Fruit fly (Drosophila melanogaster) whole organism, embryonic: ENCODE measurements around the gene CG31268.

ENCODE experiments used
- Bgb ChIP-seq: fragments of 200-800 bp; sonication (Bioruptor generic); IDR thresholded peaks from 2 replicates; pipeline ENCODE4 v1.3.6; 2022; ENCODE audit warnings: missing biosample characterization, missing genetic modification characterization; ENCODE audit not compliant: partially characterized antibody
- CG10959 ChIP-seq: fragments of 200-800 bp; sonication (Bioruptor generic); IDR thresholded peaks from 2 replicates; pipeline ENCODE4 v1.3.6; 2022; ENCODE audit warnings: missing biosample characterization, missing genetic modification characterization
- CG12071 ChIP-seq: fragments of 200-800 bp; sonication (Bioruptor generic); optimal IDR thresholded peaks from 3 replicates; lab custom pipeline; 2018; ENCODE audit warnings: missing biosample characterization, mild to moderate bottlenecking, missing genetic modification characterization
- CG12659 ChIP-seq: fragments of 200-800 bp; sonication (Bioruptor generic); optimal IDR thresholded peaks from 3 replicates; lab custom pipeline; 2017; ENCODE audit warnings: mild to moderate bottlenecking, missing biosample characterization, missing genetic modification reagents, missing genetic modification characterization
- CG13894 ChIP-seq: fragments of 200-800 bp; sonication (Bioruptor generic); optimal IDR thresholded peaks from 3 replicates; lab custom pipeline; 2018; ENCODE audit warnings: missing biosample characterization, mild to moderate bottlenecking, missing genetic modification characterization, moderate library complexity
- CG14014 ChIP-seq: fragments of 200-800 bp; sonication (Bioruptor generic); IDR thresholded peaks from 2 replicates; pipeline ENCODE4 v1.3.6; 2022; ENCODE audit warnings: missing biosample characterization, missing genetic modification characterization
- CG14860 ChIP-seq: fragments of 200-800 bp; sonication (Bioruptor generic); IDR thresholded peaks from 3 replicates; pipeline ENCODE4 v1.3.6; 2022; ENCODE audit warnings: missing biosample characterization, missing genetic modification characterization; ENCODE audit not compliant: partially characterized antibody
- CG15601 ChIP-seq: fragments of 200-800 bp; sonication (Bioruptor generic); optimal IDR thresholded peaks from 3 replicates; lab custom pipeline; 2019; ENCODE audit warnings: missing biosample characterization, mild to moderate bottlenecking, missing genetic modification characterization, moderate library complexity
- CG30020 ChIP-seq: fragments of 200-800 bp; optimal IDR thresholded peaks from 2 replicates; lab custom pipeline; 2019; ENCODE audit warnings: missing biosample characterization, mild to moderate bottlenecking, missing genetic modification characterization, moderate library complexity
- CG32532 ChIP-seq: fragments of 200-800 bp; sonication (Bioruptor generic); IDR thresholded peaks from 2 replicates; pipeline ENCODE4 v1.3.6; 2022; ENCODE audit warnings: missing biosample characterization, missing genetic modification characterization
- CG32767 ChIP-seq: fragments of 200-800 bp; sonication (Bioruptor generic); IDR thresholded peaks from 2 replicates; pipeline ENCODE4 v1.3.6; 2022; ENCODE audit warnings: missing biosample characterization, missing genetic modification characterization
- CG34224 ChIP-seq: fragments of 200-800 bp; sonication (Bioruptor generic); IDR thresholded peaks from 3 replicates; pipeline ENCODE4 v1.3.6; 2022; ENCODE audit warnings: missing biosample characterization, missing genetic modification characterization; ENCODE audit not compliant: partially characterized antibody
- CG34422 ChIP-seq: fragments of 200-800 bp; sonication (Bioruptor generic); IDR thresholded peaks from 3 replicates; pipeline ENCODE4 v1.3.6; 2022; ENCODE audit warnings: missing biosample characterization, missing genetic modification characterization
- CG42726 ChIP-seq: fragments of 200-800 bp; sonication (Bioruptor generic); IDR thresholded peaks from 2 replicates; pipeline ENCODE4 v1.3.6; 2022; ENCODE audit warnings: missing biosample characterization, missing genetic modification characterization; ENCODE audit not compliant: partially characterized antibody
- CG4617 ChIP-seq: fragments of 200-800 bp; sonication (Bioruptor generic); optimal IDR thresholded peaks from 3 replicates; lab custom pipeline; 2016; ENCODE audit warnings: missing biosample characterization, missing genetic modification characterization, borderline replicate concordance
- CG6689 ChIP-seq: fragments of 200-800 bp; sonication (Bioruptor generic); IDR thresholded peaks from 2 replicates; pipeline ENCODE4 v1.3.6; 2022; ENCODE audit warnings: missing biosample characterization, missing genetic modification characterization
- CG6791 ChIP-seq: fragments of 200-800 bp; sonication (Bioruptor generic); IDR thresholded peaks from 3 replicates; pipeline ENCODE4 v1.3.6; 2022; ENCODE audit warnings: missing biosample characterization, missing genetic modification characterization; ENCODE audit not compliant: partially characterized antibody
- CG7839 ChIP-seq: fragments of 200-800 bp; sonication (Bioruptor generic); optimal IDR thresholded peaks from 3 replicates; lab custom pipeline; 2018; ENCODE audit warnings: missing biosample characterization, mild to moderate bottlenecking, missing genetic modification characterization, moderate library complexity
- CTCF ChIP-seq: fragments of 200-800 bp; sonication (Bioruptor generic); optimal IDR thresholded peaks from 2 replicates; lab custom pipeline; 2017; ENCODE audit warnings: missing biosample characterization, mild to moderate bottlenecking, missing genetic modification characterization, moderate library complexity
- D19B ChIP-seq: fragments of 200-800 bp; sonication (Bioruptor generic); optimal IDR thresholded peaks from 2 replicates; lab custom pipeline; 2017; ENCODE audit warnings: missing biosample characterization, mild to moderate bottlenecking, missing genetic modification characterization
- Doc2 ChIP-seq: fragments of 200-800 bp; sonication (Bioruptor generic); IDR thresholded peaks from 2 replicates; pipeline ENCODE4 v1.3.6; 2022; ENCODE audit warnings: missing biosample characterization, missing genetic modification characterization
- Gug ChIP-seq: fragments of 200-800 bp; sonication (Bioruptor generic); IDR thresholded peaks from 4 replicates; pipeline ENCODE4 v1.3.6; 2022; ENCODE audit warnings: missing biosample characterization, missing genetic modification characterization
- Lhr ChIP-seq: fragments of 200-800 bp; sonication (Bioruptor generic); optimal IDR thresholded peaks from 3 replicates; lab custom pipeline; 2017; ENCODE audit warnings: mild to moderate bottlenecking, missing biosample characterization, missing genetic modification reagents, missing genetic modification characterization
- MTF-1 ChIP-seq: fragments of 200-800 bp; sonication (Bioruptor generic); optimal IDR thresholded peaks from 2 replicates; lab custom pipeline; 2018; ENCODE audit warnings: missing biosample characterization, mild to moderate bottlenecking, missing genetic modification characterization, borderline replicate concordance
- Meics ChIP-seq: fragments of 200-800 bp; sonication (Bioruptor generic); optimal IDR thresholded peaks from 2 replicates; lab custom pipeline; 2017; ENCODE audit warnings: missing biosample characterization, mild to moderate bottlenecking, missing genetic modification characterization
- NK7.1 ChIP-seq: fragments of 200-800 bp; sonication (Bioruptor generic); optimal IDR thresholded peaks from 3 replicates; lab custom pipeline; 2016; ENCODE audit warnings: missing biosample characterization, missing genetic modification characterization
- PHDP ChIP-seq: fragments of 200-800 bp; sonication (Bioruptor generic); optimal IDR thresholded peaks from 3 replicates; lab custom pipeline; 2018; ENCODE audit warnings: missing biosample characterization, mild to moderate bottlenecking, missing genetic modification characterization, moderate library complexity
- Ravus ChIP-seq: fragments of 200-800 bp; sonication (Bioruptor generic); IDR thresholded peaks from 2 replicates; pipeline ENCODE4 v1.3.6; 2022; ENCODE audit warnings: missing biosample characterization, missing genetic modification characterization
- Rfx ChIP-seq: fragments of 200-800 bp; sonication (Bioruptor generic); IDR thresholded peaks from 2 replicates; pipeline ENCODE4 v1.3.6; 2022; ENCODE audit warnings: missing biosample characterization, missing genetic modification characterization
- Spps ChIP-seq: fragments of 200-800 bp; sonication (Bioruptor generic); optimal IDR thresholded peaks from 2 replicates; lab custom pipeline; 2018; ENCODE audit warnings: missing biosample characterization, mild to moderate bottlenecking, missing genetic modification characterization
- Vsx1 ChIP-seq: fragments of 200-800 bp; sonication (Bioruptor generic); optimal IDR thresholded peaks from 2 replicates; lab custom pipeline; 2017; ENCODE audit warnings: missing biosample characterization, mild to moderate bottlenecking, missing genetic modification characterization, missing genetic modification reagents
- aop ChIP-seq: fragments of 200-800 bp; sonication (Bioruptor generic); IDR thresholded peaks from 2 replicates; pipeline ENCODE4 v1.3.6; 2022; ENCODE audit warnings: missing biosample characterization, missing genetic modification characterization
- cas ChIP-seq: fragments of 200-800 bp; sonication (Bioruptor generic); IDR thresholded peaks from 2 replicates; pipeline ENCODE4 v1.3.6; 2022; ENCODE audit warnings: missing biosample characterization, missing genetic modification characterization
- cg ChIP-seq: fragments of 200-800 bp; sonication (Bioruptor generic); optimal IDR thresholded peaks from 3 replicates; lab custom pipeline; 2019; ENCODE audit warnings: missing biosample characterization, mild to moderate bottlenecking, missing genetic modification characterization, moderate library complexity
- corto ChIP-seq: fragments of 200-800 bp; sonication (Bioruptor generic); optimal IDR thresholded peaks from 2 replicates; lab custom pipeline; 2016; ENCODE audit warnings: missing biosample characterization, mild to moderate bottlenecking, missing genetic modification characterization, moderate library complexity
- cwo ChIP-seq: fragments of 200-800 bp; sonication (Bioruptor generic); optimal IDR thresholded peaks from 3 replicates; lab custom pipeline; 2017; ENCODE audit warnings: missing biosample characterization, missing genetic modification characterization, mild to moderate bottlenecking, moderate library complexity, missing genetic modification reagents
- fru ChIP-seq: fragments of >200 bp; optimal IDR thresholded peaks from 2 replicates; lab custom pipeline; 2017
- hth ChIP-seq: fragments of >200 bp; optimal IDR thresholded peaks from 2 replicates; lab custom pipeline; 2017; ENCODE audit warnings: inconsistent platforms
- jing ChIP-seq: fragments of 200-800 bp; sonication (Bioruptor generic); optimal IDR thresholded peaks from 2 replicates; lab custom pipeline; 2018; ENCODE audit warnings: missing biosample characterization, mild to moderate bottlenecking, missing genetic modification characterization
- lilli ChIP-seq: fragments of 200-800 bp; sonication (Bioruptor generic); optimal IDR thresholded peaks from 3 replicates; lab custom pipeline; 2016; ENCODE audit warnings: missing biosample characterization, missing genetic modification characterization
- luna ChIP-seq: fragments of 200-800 bp; sonication (Bioruptor generic); optimal IDR thresholded peaks from 2 replicates; lab custom pipeline; 2016; ENCODE audit warnings: missing biosample characterization, missing genetic modification characterization
- maf-S ChIP-seq: fragments of 200-800 bp; sonication (Bioruptor generic); optimal IDR thresholded peaks from 2 replicates; lab custom pipeline; 2016; ENCODE audit warnings: missing biosample characterization, missing genetic modification characterization
- shn ChIP-seq: fragments of 200-800 bp; sonication (Bioruptor generic); optimal IDR thresholded peaks from 3 replicates; lab custom pipeline; 2016; ENCODE audit warnings: missing biosample characterization, missing genetic modification characterization
- tap ChIP-seq: fragments of 200-800 bp; optimal IDR thresholded peaks from 3 replicates; lab custom pipeline; 2019; ENCODE audit warnings: missing biosample characterization, mild to moderate bottlenecking, missing genetic modification characterization, moderate library complexity
- tll ChIP-seq, 2 experiments: fragments of 200-800 bp in 1 of 2; fragments of >200 bp in 1 of 2; sonication (Bioruptor generic) in 1 of 2; optimal IDR thresholded peaks; 2 replicates each; lab custom pipeline; 2017 to 2019; ENCODE audit warnings: missing biosample characterization in 2 of 2, missing genetic modification characterization in 2 of 2, mild to moderate bottlenecking in 1 of 2, moderate library complexity in 1 of 2
- toy ChIP-seq: fragments of 200-800 bp; sonication (Bioruptor generic); IDR thresholded peaks from 2 replicates; pipeline ENCODE4 v1.3.6; 2022; ENCODE audit warnings: missing biosample characterization, missing genetic modification characterization
- unc-4 ChIP-seq: fragments of 200-800 bp; sonication (Bioruptor generic); IDR thresholded peaks from 2 replicates; pipeline ENCODE4 v1.3.6; 2022; ENCODE audit warnings: missing biosample characterization, missing genetic modification characterization; ENCODE audit not compliant: partially characterized antibody
- usp ChIP-seq: fragments of >200 bp; optimal IDR thresholded peaks from 2 replicates; lab custom pipeline; 2017; ENCODE audit warnings: missing biosample characterization, missing genetic modification characterization
- zfh1 ChIP-seq: fragments of 200-800 bp; sonication (Bioruptor generic); IDR thresholded peaks from 3 replicates; pipeline ENCODE4 v1.3.6; 2022; ENCODE audit warnings: missing biosample characterization, missing genetic modification characterization

CG31268 gene

dm6 chr3R:17065018-17065784 lies 33.6 kb downstream of the CG31268 start (continued):
- peak; percentile 97 for TF ChIP-seq lilli (GFP tag; lab: Kevin White, UChicago)
- no peak for TF ChIP-seq CG6791 (GFP tag; lab: Robert Waterston, UW)
- peak; percentile 94 for TF ChIP-seq CG15601 (tag; lab: Kevin White, UChicago)
- peak; percentile 83 for TF ChIP-seq luna (GFP tag; lab: Kevin White, UChicago)
- peak; percentile 96 for TF ChIP-seq corto
- TF ChIP-seq Gug (GFP tag; lab: Robert Waterston, UW) = peak; percentile 76
- peak; percentile 72 for TF ChIP-seq CG14014 (GFP tag; lab: Robert Waterston, UW)
- TF ChIP-seq PHDP = peak; percentile 97
- TF ChIP-seq Spps = peak; percentile 77
- no peak for TF ChIP-seq CG14860
- peak; percentile 91 for TF ChIP-seq Rfx (GFP tag; lab: Robert Waterston, UW)
- TF ChIP-seq tap (tag; lab: Kevin White, UChicago) = peak; percentile 94
- TF ChIP-seq CG32532 = peak; percentile 87
- TF ChIP-seq zfh1 (GFP tag; lab: Robert Waterston, UW) = peak; percentile 84
- TF ChIP-seq Bgb (GFP tag; lab: Robert Waterston, UW) = peak; percentile 56; the same call in 1 of the 2 replicates
- TF ChIP-seq CG4617 (GFP tag; lab: Kevin White, UChicago) = peak; percentile 68
- TF ChIP-seq CG13894 (tag; lab: Kevin White, UChicago) = peak; percentile 78
- TF ChIP-seq aop (GFP tag; lab: Robert Waterston, UW) = no peak
- peak; percentile 89 for TF ChIP-seq CG12071 (GFP tag; lab: Kevin White, UChicago)
- TF ChIP-seq CG34422 (GFP tag; lab: Robert Waterston, UW) = peak; percentile 89
- peak; percentile 95 for TF ChIP-seq CG12659 (GFP tag; lab: Kevin White, UChicago)
- peak; percentile 81 for TF ChIP-seq CG32767 (GFP tag; lab: Robert Waterston, UW)
- TF ChIP-seq fru (lab: Kevin White, UChicago) = no peak
- peak; percentile 86 for TF ChIP-seq shn (GFP tag; lab: Kevin White, UChicago)
- no peak for TF ChIP-seq tll (GFP tag; optimal IDR thresholded peaks at IDR 0.05; lab: Kevin White, UChicago)
- TF ChIP-seq cas (GFP tag; lab: Robert Waterston, UW) = peak; percentile 55; the same call in 1 of the 2 replicates
- peak; percentile 94 for TF ChIP-seq Meics (GFP tag; lab: Kevin White, UChicago)
- peak; percentile 89 for TF ChIP-seq maf-S (GFP tag; lab: Kevin White, UChicago)
- peak; percentile 93 for TF ChIP-seq cwo (GFP tag; lab: Kevin White, UChicago)
- TF ChIP-seq CG30020 (tag; lab: Kevin White, UChicago) = peak; percentile 65
- TF ChIP-seq CG6689 (GFP tag; lab: Robert Waterston, UW) = peak; percentile 93
- TF ChIP-seq CG10959 (GFP tag; lab: Robert Waterston, UW) = peak; percentile 69
- peak; percentile 45 for TF ChIP-seq CTCF (GFP tag; lab: Kevin White, UChicago)
- TF ChIP-seq cg (GFP tag; lab: Kevin White, UChicago) = peak; percentile 87
- TF ChIP-seq Doc2 (GFP tag; lab: Robert Waterston, UW) = peak; percentile 60; the same call in 1 of the 2 replicates
- no peak for TF ChIP-seq usp (GFP tag; lab: Kevin White, UChicago)
- TF ChIP-seq unc-4 (GFP tag; lab: Robert Waterston, UW) = no peak
- TF ChIP-seq CG34224 (GFP tag; lab: Robert Waterston, UW) = peak; percentile 64
- TF ChIP-seq Ravus (GFP tag; lab: Robert Waterston, UW) = peak; percentile 64
- peak; percentile 85 for TF ChIP-seq D19B (GFP tag; lab: Kevin White, UChicago)
- peak; percentile 62 for TF ChIP-seq MTF-1 (GFP tag; lab: Kevin White, UChicago)
- TF ChIP-seq toy (GFP tag; lab: Robert Waterston, UW) = peak; percentile 67; the same call in 1 of the 2 replicates
- peak; percentile 65 for TF ChIP-seq Lhr (GFP tag; lab: Kevin White, UChicago)
- peak; percentile 85 for TF ChIP-seq NK7.1 (GFP tag; lab: Kevin White, UChicago)
- TF ChIP-seq CG7839 (tag; lab: Kevin White, UChicago) = peak; percentile 95
- peak; percentile 85 for TF ChIP-seq Vsx1 (GFP tag; lab: Kevin White, UChicago)
- no peak for TF ChIP-seq CG42726 (GFP tag; lab: Robert Waterston, UW)
- no peak for TF ChIP-seq hth
- TF ChIP-seq jing = peak; percentile 90
